Fruit fly (Drosophila melanogaster): ENCODE data around the gene sw.
"Not testable (repeated sequence)": the region's sequence is repeated elsewhere in the genome, so short reads cannot be mapped to it uniquely, and the experiment has no call there.

The sw gene

dm6 chrX:20235794-20236513 lies at the start of gene sw:
Gene sw (minus strand): TSS chrX:20236382.
- TF ChIP-seq usp (GFP tag; optimal IDR thresholded peaks at IDR 0.05) = no peak
- TF ChIP-seq EcR (GFP tag; optimal IDR thresholded peaks at IDR 0.05) = no peak
- TF ChIP-seq Dll (optimal IDR thresholded peaks at IDR 0.05) = no peak
- no peak for TF ChIP-seq CG8478 (optimal IDR thresholded peaks at IDR 0.05)
- TF ChIP-seq pan (optimal IDR thresholded peaks at IDR 0.05) = no peak
- TF ChIP-seq psq (optimal IDR thresholded peaks at IDR 0.05) = no peak

- no peak for TF ChIP-seq psq (optimal IDR thresholded peaks at IDR 0.05)
- TF ChIP-seq EcR (GFP tag; optimal IDR thresholded peaks at IDR 0.05) = no peak
- TF ChIP-seq pan (optimal IDR thresholded peaks at IDR 0.05) = no peak
- TF ChIP-seq usp (GFP tag; optimal IDR thresholded peaks at IDR 0.05) = no peak
- TF ChIP-seq Dll (optimal IDR thresholded peaks at IDR 0.05) = no peak
- no peak for TF ChIP-seq CG8478 (optimal IDR thresholded peaks at IDR 0.05)
Observed at dm6 chrX:20269669-20270068, 33.5 kb upstream of the sw start, which contains the start of gene Inx6. Gene Inx6 (minus strand): TSS chrX:20269769.

- TF ChIP-seq EcR (GFP tag; optimal IDR thresholded peaks at IDR 0.05); CG8478 (optimal IDR thresholded peaks at IDR 0.05); usp (GFP tag; optimal IDR thresholded peaks at IDR 0.05): not testable (repeated sequence)
Observed at dm6 chrX:20258939-20259338, 22.8 kb upstream of the sw start, which contains the start of gene CG42577. Gene CG42577 (plus strand): TSS chrX:20259239.

- TF ChIP-seq usp (GFP tag; optimal IDR thresholded peaks at IDR 0.05) (no peak), CG8478 (optimal IDR thresholded peaks at IDR 0.05) (no peak), pan (optimal IDR thresholded peaks at IDR 0.05) (no peak), Dll (optimal IDR thresholded peaks at IDR 0.05) (no peak), EcR (GFP tag; optimal IDR thresholded peaks at IDR 0.05) (no peak), psq (optimal IDR thresholded peaks at IDR 0.05) (no peak)
Observed at dm6 chrX:20256849-20257590, 20.8 kb upstream of the sw start, which contains the start of gene CG17065. Gene CG17065 (minus strand): TSS chrX:20257199.

dm6 chrX:20255977-20256376 lies 19.8 kb upstream of the sw start:
- no peak for TF ChIP-seq psq (optimal IDR thresholded peaks at IDR 0.05)
- TF ChIP-seq pan (optimal IDR thresholded peaks at IDR 0.05) = no peak

- TF ChIP-seq Dll (optimal IDR thresholded peaks at IDR 0.05) (no peak), psq (optimal IDR thresholded peaks at IDR 0.05) (no peak), EcR (GFP tag; optimal IDR thresholded peaks at IDR 0.05) (no peak), pan (optimal IDR thresholded peaks at IDR 0.05) (no peak), usp (GFP tag; optimal IDR thresholded peaks at IDR 0.05) (no peak), CG8478 (optimal IDR thresholded peaks at IDR 0.05) (no peak)
Observed at dm6 chrX:20251586-20252160, 15.5 kb upstream of the sw start.

dm6 chrX:20251069-20251468 lies 14.9 kb upstream of the sw start, which contains the start of the genes CG17068 and Rab10:
Gene CG17068 (minus strand): TSS chrX:20251093.
Gene Rab10 (plus strand): TSS chrX:20251338.
- TF ChIP-seq Dll (optimal IDR thresholded peaks at IDR 0.05) (no peak), pan (optimal IDR thresholded peaks at IDR 0.05) (no peak)

- TF ChIP-seq usp (GFP tag; optimal IDR thresholded peaks at IDR 0.05) (no peak), EcR (GFP tag; optimal IDR thresholded peaks at IDR 0.05) (no peak), pan (optimal IDR thresholded peaks at IDR 0.05) (no peak), psq (optimal IDR thresholded peaks at IDR 0.05) (no peak), Dll (optimal IDR thresholded peaks at IDR 0.05) (no peak), CG8478 (optimal IDR thresholded peaks at IDR 0.05) (no peak)
Observed at dm6 chrX:20247710-20248109, 11.5 kb upstream of the sw start.

dm6 chrX:20245218-20245863 lies 9.2 kb upstream of the sw start:
- no peak for TF ChIP-seq usp (GFP tag; optimal IDR thresholded peaks at IDR 0.05)
- no peak for TF ChIP-seq Dll (optimal IDR thresholded peaks at IDR 0.05)
- no peak for TF ChIP-seq pan (optimal IDR thresholded peaks at IDR 0.05)
- TF ChIP-seq CG8478 (optimal IDR thresholded peaks at IDR 0.05) = no peak
- TF ChIP-seq psq (optimal IDR thresholded peaks at IDR 0.05) = no peak
- TF ChIP-seq EcR (GFP tag; optimal IDR thresholded peaks at IDR 0.05) = no peak

dm6 chrX:20244278-20244677 lies 8.1 kb upstream of the sw start, which contains the start of gene Peritrophin-A:
Gene Peritrophin-A (plus strand): TSS chrX:20244647.
- TF ChIP-seq Dll (optimal IDR thresholded peaks at IDR 0.05) (no peak), psq (optimal IDR thresholded peaks at IDR 0.05) (no peak), CG8478 (optimal IDR thresholded peaks at IDR 0.05) (no peak), pan (optimal IDR thresholded peaks at IDR 0.05) (no peak), usp (GFP tag; optimal IDR thresholded peaks at IDR 0.05) (no peak), EcR (GFP tag; optimal IDR thresholded peaks at IDR 0.05) (no peak)

dm6 chrX:20243274-20243839 lies 7.2 kb upstream of the sw start:
- TF ChIP-seq CG8478 (optimal IDR thresholded peaks at IDR 0.05) = no peak
- no peak for TF ChIP-seq psq (optimal IDR thresholded peaks at IDR 0.05)
- no peak for TF ChIP-seq usp (GFP tag; optimal IDR thresholded peaks at IDR 0.05)
- no peak for TF ChIP-seq EcR (GFP tag; optimal IDR thresholded peaks at IDR 0.05)
- no peak for TF ChIP-seq Dll (optimal IDR thresholded peaks at IDR 0.05)
- TF ChIP-seq pan (optimal IDR thresholded peaks at IDR 0.05) = no peak

All from whole organism.